Worm (Caenorhabditis elegans) whole organism, L1 larva: ENCODE results near the gene R05D8.9.
A peak's percentile ranks its signal among the peaks of the same experiment; 100 is the strongest.

Experiments
- elt-2 ChIP-seq: sonication (generic microtip); optimal IDR thresholded peaks from 2 replicates; lab custom pipeline; 2016; ENCODE audit warnings: missing genetic modification characterization, mild to moderate bottlenecking, inconsistent platforms, missing compliant biosample characterization, missing genetic modification reagents
- fkh-10 ChIP-seq: sonication (generic microtip); optimal IDR thresholded peaks from 2 replicates; lab custom pipeline; 2017; ENCODE audit warnings: missing biosample characterization, missing genetic modification reagents, missing genetic modification characterization
- hlh-4 ChIP-seq: sonication (generic microtip); optimal IDR thresholded peaks from 2 replicates; lab custom pipeline; 2016; ENCODE audit warnings: mild to moderate bottlenecking, missing genetic modification characterization, missing compliant biosample characterization
- mdl-1 ChIP-seq, 2 experiments: fragments of 150-350 bp; optimal IDR thresholded peaks; 2 replicates each; lab custom pipeline; 2014 to 2017; ENCODE audit warnings: missing biosample characterization in 2 of 2, missing genetic modification characterization in 2 of 2, inconsistent platforms in 1 of 2
- nhr-11 ChIP-seq: fragments of 150-350 bp; optimal IDR thresholded peaks from 2 replicates; lab custom pipeline; 2014; ENCODE audit warnings: missing biosample characterization, missing genetic modification characterization
- pag-3 ChIP-seq: sonication (generic microtip); optimal IDR thresholded peaks from 2 replicates; lab custom pipeline; 2017; ENCODE audit warnings: missing genetic modification characterization, mild to moderate bottlenecking, missing compliant biosample characterization, antibody characterized with exemption, borderline replicate concordance; ENCODE audit not compliant: insufficient read depth
- snpc-4 ChIP-seq: fragments of 150-350 bp; optimal IDR thresholded peaks from 2 replicates; lab custom pipeline; 2014; ENCODE audit warnings: missing biosample characterization, missing genetic modification characterization
- xbp-1 ChIP-seq: sonication (generic microtip); optimal IDR thresholded peaks from 2 replicates; lab custom pipeline; 2016; ENCODE audit warnings: missing genetic modification characterization, missing compliant biosample characterization
- ztf-11 ChIP-seq, 2 experiments: sonication (generic microtip); optimal IDR thresholded peaks; 2 replicates each; lab custom pipeline; 2016 to 2017; ENCODE audit warnings: missing genetic modification characterization in 2 of 2, missing biosample characterization in 1 of 2, missing compliant biosample characterization in 1 of 2

- no peak for TF ChIP-seq nhr-11 (tag; lab: Kevin White, UChicago)
- TF ChIP-seq hlh-4, result no peak
- TF ChIP-seq mdl-1 (tag; optimal IDR thresholded peaks at IDR 0.05; lab: Kevin White, UChicago), result no peak
- no peak for TF ChIP-seq fkh-10
- no peak for TF ChIP-seq elt-2
- peak; percentile 81 for TF ChIP-seq pag-3 (tag; lab: Kevin White, UChicago)
- TF ChIP-seq snpc-4 (tag; lab: Kevin White, UChicago), result no peak
- TF ChIP-seq xbp-1 (tag; lab: Kevin White, UChicago), result no peak
- TF ChIP-seq ztf-11 (tag; optimal IDR thresholded peaks at IDR 0.05; lab: Kevin White, UChicago), result no peak
These were observed 42.1 kb upstream of the R05D8.9 start for ce11 chrV:2809443-2809842.
